Fruit fly (Drosophila melanogaster) whole organism, embryonic: Measurements from ENCODE around the gene Mgat3.

ENCODE experiments used
- ATbp ChIP-seq: fragments of 200-800 bp; sonication (Bioruptor generic); optimal IDR thresholded peaks from 2 replicates; lab custom pipeline; 2017; ENCODE audit warnings: missing biosample characterization, mild to moderate bottlenecking, missing genetic modification characterization, missing genetic modification reagents
- Antp ChIP-seq: fragments of 200-800 bp; sonication (Bioruptor generic); optimal IDR thresholded peaks from 3 replicates; lab custom pipeline; 2016; ENCODE audit warnings: missing biosample characterization, missing genetic modification characterization
- Atf6 ChIP-seq: fragments of 200-800 bp; sonication (Bioruptor generic); IDR thresholded peaks from 2 replicates; pipeline ENCODE4 v1.3.6; 2022; ENCODE audit warnings: missing biosample characterization, missing genetic modification characterization
- BtbVII ChIP-seq: fragments of 200-800 bp; sonication (Bioruptor generic); optimal IDR thresholded peaks from 3 replicates; lab custom pipeline; 2017; ENCODE audit warnings: missing biosample characterization, mild to moderate bottlenecking, missing genetic modification characterization
- CG1233 ChIP-seq: fragments of 200-800 bp; sonication (Bioruptor generic); optimal IDR thresholded peaks from 4 replicates; lab custom pipeline; 2018; ENCODE audit warnings: missing biosample characterization, mild to moderate bottlenecking, missing genetic modification characterization
- CG13287 ChIP-seq: fragments of 200-800 bp; sonication (Bioruptor generic); IDR thresholded peaks from 2 replicates; pipeline ENCODE4 v1.3.6; 2022; ENCODE audit warnings: missing biosample characterization, missing genetic modification characterization; ENCODE audit not compliant: partially characterized antibody
- CG13296 ChIP-seq: fragments of 200-800 bp; sonication (Bioruptor generic); optimal IDR thresholded peaks from 3 replicates; lab custom pipeline; 2018; ENCODE audit warnings: missing biosample characterization, mild to moderate bottlenecking, missing genetic modification characterization
- CG14441 ChIP-seq: fragments of 200-800 bp; sonication (Bioruptor generic); IDR thresholded peaks from 2 replicates; pipeline ENCODE4 v1.3.6; 2022; ENCODE audit warnings: missing biosample characterization, missing genetic modification characterization
- CG16813 ChIP-seq: fragments of 200-800 bp; sonication (Bioruptor generic); IDR thresholded peaks from 3 replicates; pipeline ENCODE4 v1.3.6; 2022; ENCODE audit warnings: missing biosample characterization, missing genetic modification characterization; ENCODE audit not compliant: partially characterized antibody
- CG17361 ChIP-seq: fragments of 200-800 bp; sonication (Bioruptor generic); IDR thresholded peaks from 3 replicates; pipeline ENCODE4 v1.3.6; 2022; ENCODE audit warnings: missing biosample characterization, missing genetic modification characterization
- CG17612 ChIP-seq: fragments of 200-800 bp; sonication (Bioruptor generic); IDR thresholded peaks from 2 replicates; pipeline ENCODE4 v1.3.6; 2022; ENCODE audit warnings: missing biosample characterization, missing genetic modification characterization
- CG18599 ChIP-seq: fragments of 200-800 bp; sonication (Bioruptor generic); optimal IDR thresholded peaks from 3 replicates; lab custom pipeline; 2017; ENCODE audit warnings: missing biosample characterization, missing genetic modification characterization, mild to moderate bottlenecking, moderate library complexity, missing genetic modification reagents
- CG33557 ChIP-seq: fragments of 200-800 bp; sonication (Bioruptor generic); optimal IDR thresholded peaks from 2 replicates; lab custom pipeline; 2019; ENCODE audit warnings: missing biosample characterization, mild to moderate bottlenecking, missing genetic modification characterization, moderate library complexity
- CG34422 ChIP-seq: fragments of 200-800 bp; sonication (Bioruptor generic); IDR thresholded peaks from 3 replicates; pipeline ENCODE4 v1.3.6; 2022; ENCODE audit warnings: missing biosample characterization, missing genetic modification characterization
- CG3838 ChIP-seq: fragments of 200-800 bp; sonication (Bioruptor generic); optimal IDR thresholded peaks from 3 replicates; lab custom pipeline; 2016; ENCODE audit warnings: missing biosample characterization, missing genetic modification characterization
- CG4328 ChIP-seq: fragments of 200-800 bp; sonication (Bioruptor generic); optimal IDR thresholded peaks from 3 replicates; lab custom pipeline; 2017; ENCODE audit warnings: missing biosample characterization, missing genetic modification reagents, missing genetic modification characterization
- CG4617 ChIP-seq: fragments of 200-800 bp; sonication (Bioruptor generic); optimal IDR thresholded peaks from 3 replicates; lab custom pipeline; 2016; ENCODE audit warnings: missing biosample characterization, missing genetic modification characterization, borderline replicate concordance
- CG5245 ChIP-seq: fragments of 200-800 bp; sonication (Bioruptor generic); optimal IDR thresholded peaks from 3 replicates; lab custom pipeline; 2016; ENCODE audit warnings: missing biosample characterization, missing genetic modification characterization
- CG6854 ChIP-seq: fragments of 200-800 bp; sonication (Bioruptor generic); optimal IDR thresholded peaks from 3 replicates; lab custom pipeline; 2017; ENCODE audit warnings: missing biosample characterization, mild to moderate bottlenecking, missing genetic modification characterization
- CG8290 ChIP-seq, 3 experiments: fragments of 200-800 bp; sonication (Bioruptor generic); optimal IDR thresholded peaks; 2 replicates each; lab custom pipeline; 2016 to 2019; ENCODE audit warnings: missing biosample characterization in 3 of 3, missing genetic modification characterization in 3 of 3, mild to moderate bottlenecking in 2 of 3, moderate library complexity in 1 of 3
- CG9215 ChIP-seq: fragments of 200-800 bp; sonication (Bioruptor generic); IDR thresholded peaks from 2 replicates; pipeline ENCODE4 v1.3.6; 2022; ENCODE audit warnings: missing biosample characterization, missing genetic modification characterization
- Dad ChIP-seq: fragments of 200-800 bp; sonication (Bioruptor generic); optimal IDR thresholded peaks from 3 replicates; lab custom pipeline; 2016; ENCODE audit warnings: missing biosample characterization, missing genetic modification characterization
- Doc3 ChIP-seq: fragments of 200-800 bp; sonication (Bioruptor generic); IDR thresholded peaks from 3 replicates; pipeline ENCODE4 v1.3.6; 2022; ENCODE audit warnings: missing biosample characterization, missing genetic modification characterization; ENCODE audit not compliant: partially characterized antibody
- Drgx ChIP-seq: fragments of 200-800 bp; sonication (Bioruptor generic); IDR thresholded peaks from 2 replicates; pipeline ENCODE4 v1.3.6; 2022; ENCODE audit warnings: missing biosample characterization, missing genetic modification characterization
- GATAe ChIP-seq: fragments of 200-800 bp; sonication (Bioruptor generic); conservative IDR thresholded peaks from 2 replicates; pipeline ENCODE4 v1.3.6; 2022; ENCODE audit warnings: missing biosample characterization, missing genetic modification characterization
- Hey ChIP-seq: fragments of 200-800 bp; sonication (Bioruptor generic); optimal IDR thresholded peaks from 3 replicates; lab custom pipeline; 2018; ENCODE audit warnings: missing biosample characterization, mild to moderate bottlenecking, missing genetic modification characterization
- HmgZ ChIP-seq: fragments of 200-800 bp; sonication (Bioruptor generic); optimal IDR thresholded peaks from 2 replicates; lab custom pipeline; 2018; ENCODE audit warnings: missing biosample characterization, mild to moderate bottlenecking, missing genetic modification characterization
- Hmr ChIP-seq: fragments of 200-800 bp; sonication (Bioruptor generic); optimal IDR thresholded peaks from 3 replicates; lab custom pipeline; 2017; ENCODE audit warnings: mild to moderate bottlenecking, missing biosample characterization, missing genetic modification reagents, missing genetic modification characterization
- PHDP ChIP-seq: fragments of 200-800 bp; sonication (Bioruptor generic); optimal IDR thresholded peaks from 3 replicates; lab custom pipeline; 2018; ENCODE audit warnings: missing biosample characterization, mild to moderate bottlenecking, missing genetic modification characterization, moderate library complexity
- abd-A ChIP-seq: fragments of 200-800 bp; sonication (Bioruptor generic); optimal IDR thresholded peaks from 3 replicates; lab custom pipeline; 2019; ENCODE audit warnings: missing biosample characterization, mild to moderate bottlenecking, missing genetic modification characterization, moderate library complexity
- ase ChIP-seq: fragments of 200-800 bp; sonication (Bioruptor generic); IDR thresholded peaks from 3 replicates; pipeline ENCODE4 v1.3.6; 2022; ENCODE audit warnings: missing biosample characterization, missing genetic modification characterization
- br ChIP-seq: fragments of >200 bp; optimal IDR thresholded peaks from 2 replicates; lab custom pipeline; 2017
- cad ChIP-seq: fragments of >200 bp; optimal IDR thresholded peaks from 2 replicates; lab custom pipeline; 2017; ENCODE audit warnings: missing biosample characterization, missing genetic modification characterization
- chinmo ChIP-seq: fragments of 200-800 bp; sonication (Bioruptor generic); IDR thresholded peaks from 4 replicates; pipeline ENCODE4 v1.3.6; 2022; ENCODE audit warnings: missing biosample characterization, missing genetic modification characterization; ENCODE audit not compliant: partially characterized antibody
- crc ChIP-seq: fragments of 200-800 bp; sonication (Bioruptor generic); optimal IDR thresholded peaks from 2 replicates; lab custom pipeline; 2016; ENCODE audit warnings: missing biosample characterization, missing genetic modification characterization
- crol ChIP-seq: fragments of 200-800 bp; sonication (Bioruptor generic); IDR thresholded peaks from 2 replicates; pipeline ENCODE4 v1.3.6; 2022; ENCODE audit warnings: missing biosample characterization, missing genetic modification characterization
- eve ChIP-seq, 2 experiments: fragments of >200 bp; optimal IDR thresholded peaks; 2 replicates each; lab custom pipeline; 2017; ENCODE audit warnings: missing biosample characterization in 2 of 2, missing genetic modification characterization in 2 of 2
- gce ChIP-seq: fragments of 200-800 bp; sonication (Bioruptor generic); IDR thresholded peaks from 3 replicates; pipeline ENCODE4 v1.3.6; 2022; ENCODE audit warnings: missing biosample characterization, missing genetic modification characterization
- hb ChIP-seq: fragments of 200-800 bp; sonication (Bioruptor generic); IDR thresholded peaks from 3 replicates; pipeline ENCODE4 v1.3.6; 2022; ENCODE audit warnings: missing biosample characterization, missing genetic modification characterization; ENCODE audit not compliant: partially characterized antibody
- kah ChIP-seq: fragments of 200-800 bp; sonication (Bioruptor generic); optimal IDR thresholded peaks from 2 replicates; lab custom pipeline; 2018; ENCODE audit warnings: missing biosample characterization, mild to moderate bottlenecking, missing genetic modification characterization
- lilli ChIP-seq: fragments of 200-800 bp; sonication (Bioruptor generic); optimal IDR thresholded peaks from 3 replicates; lab custom pipeline; 2016; ENCODE audit warnings: missing biosample characterization, missing genetic modification characterization
- pfk ChIP-seq: fragments of 200-800 bp; sonication (Bioruptor generic); optimal IDR thresholded peaks from 2 replicates; lab custom pipeline; 2018; ENCODE audit warnings: missing biosample characterization, mild to moderate bottlenecking, missing genetic modification characterization, moderate library complexity
- sd ChIP-seq: fragments of 200-800 bp; sonication (Bioruptor generic); optimal IDR thresholded peaks from 3 replicates; lab custom pipeline; 2018; ENCODE audit warnings: missing biosample characterization, mild to moderate bottlenecking, missing genetic modification characterization, moderate library complexity
- sens ChIP-seq: fragments of 200-800 bp; sonication (Bioruptor generic); peaks from one replicate; lab custom pipeline; 2016; ENCODE audit warnings: missing biosample characterization, missing genetic modification characterization
- seq ChIP-seq: fragments of 200-800 bp; sonication (Bioruptor generic); IDR thresholded peaks from 2 replicates; pipeline ENCODE4 v1.3.6; 2022; ENCODE audit warnings: missing biosample characterization, missing genetic modification characterization
- sisA ChIP-seq: fragments of 200-800 bp; sonication (Bioruptor generic); IDR thresholded peaks from 2 replicates; pipeline ENCODE4 v1.3.6; 2022; ENCODE audit warnings: missing biosample characterization, missing genetic modification characterization
- so ChIP-seq: fragments of 200-800 bp; sonication (Bioruptor generic); IDR thresholded peaks from 3 replicates; pipeline ENCODE4 v1.3.6; 2022; ENCODE audit warnings: missing biosample characterization, missing genetic modification characterization
- sob ChIP-seq: fragments of 200-800 bp; sonication (Bioruptor generic); IDR thresholded peaks from 2 replicates; pipeline ENCODE4 v1.3.6; 2022; ENCODE audit warnings: missing biosample characterization, missing genetic modification characterization
- tgo ChIP-seq: fragments of 200-800 bp; sonication (Bioruptor generic); IDR thresholded peaks from 3 replicates; pipeline ENCODE4 v1.3.6; 2022; ENCODE audit warnings: missing biosample characterization, missing genetic modification characterization
- ttk ChIP-seq: fragments of 200-800 bp; sonication (Bioruptor generic); IDR thresholded peaks from 2 replicates; pipeline ENCODE4 v2.1.2; 2022; ENCODE audit warnings: missing biosample characterization, missing genetic modification characterization

Gene Mgat3

DNA sequence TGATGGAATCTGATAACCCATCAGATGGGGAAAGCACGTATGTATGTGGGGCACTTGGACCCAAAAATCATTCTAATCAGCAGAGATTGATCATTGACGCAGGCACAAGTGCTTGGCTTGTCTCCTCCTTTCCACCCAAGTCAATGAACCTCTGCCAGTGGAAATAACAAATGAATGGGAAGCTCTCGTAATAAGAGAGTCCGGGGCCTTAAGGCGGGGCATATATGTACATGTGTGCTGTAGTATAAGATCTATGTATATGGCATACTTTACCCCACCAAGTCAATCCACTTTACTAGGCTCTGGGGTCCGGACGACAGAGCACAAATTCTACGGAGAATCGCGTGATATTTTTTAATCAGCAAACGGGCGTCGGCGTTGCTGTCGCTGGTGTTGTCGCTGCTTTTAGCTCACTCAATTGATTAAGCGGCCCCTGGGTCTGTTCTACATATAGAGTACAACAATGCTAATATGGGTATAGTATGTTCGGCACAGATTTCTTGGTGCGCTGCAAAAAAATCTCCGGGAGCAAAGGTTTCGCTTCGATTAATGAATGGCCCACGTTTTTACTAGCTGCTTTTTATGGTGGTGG lies 23.8 kb upstream of the Mgat3 start (continued):
- TF ChIP-seq pfk (GFP tag; lab: Kevin White, UChicago) (peak; percentile 55), CG1233 (GFP tag; lab: Kevin White, UChicago) (peak; percentile 32), Atf6 (0 out of 2 replicates have a peak, but pooled peaks have one; percentile 22), crc (GFP tag; lab: Kevin White, UChicago) (no peak), sob (GFP tag; lab: Robert Waterston, UW) (no peak), Hmr (GFP tag; lab: Kevin White, UChicago) (peak; percentile 23), ttk (GFP tag; lab: Robert Waterston, UW) (no peak), tgo (GFP tag; lab: Robert Waterston, UW) (no peak), Hey (tag; lab: Kevin White, UChicago) (peak; percentile 61), CG16813 (GFP tag; lab: Robert Waterston, UW) (no peak), CG8290 (GFP tag; optimal IDR thresholded peaks at IDR 0.05; lab: Kevin White, UChicago) (no peak), CG8290 (tag; optimal IDR thresholded peaks at IDR 0.05; lab: Kevin White, UChicago) (peak in 1 of 2 experiments; percentile 37), sens (peak; percentile 63), sisA (GFP tag; lab: Robert Waterston, UW) (no peak), Antp (GFP tag; lab: Kevin White, UChicago) (no peak), BtbVII (GFP tag; lab: Kevin White, UChicago) (peak; percentile 28), CG17361 (GFP tag; lab: Robert Waterston, UW) (no peak), CG18599 (GFP tag; lab: Kevin White, UChicago) (peak; percentile 9), br (no peak), CG3838 (GFP tag; lab: Kevin White, UChicago) (no peak), GATAe (GFP tag; lab: Robert Waterston, UW) (no peak), lilli (GFP tag; lab: Kevin White, UChicago) (peak; percentile 18), crol (peak; percentile 34; the same call in 1 of the 2 replicates), Drgx (GFP tag; lab: Robert Waterston, UW) (peak; percentile 63), CG13296 (peak; percentile 37), sd (tag; lab: Kevin White, UChicago) (peak; percentile 81), Doc3 (no peak), hb (GFP tag; lab: Robert Waterston, UW) (no peak), chinmo (GFP tag; lab: Robert Waterston, UW) (0 out of 4 replicates have a peak, but pooled peaks have one; percentile 71), CG5245 (GFP tag; lab: Kevin White, UChicago) (no peak), CG4328 (peak; percentile 21)

DNA sequence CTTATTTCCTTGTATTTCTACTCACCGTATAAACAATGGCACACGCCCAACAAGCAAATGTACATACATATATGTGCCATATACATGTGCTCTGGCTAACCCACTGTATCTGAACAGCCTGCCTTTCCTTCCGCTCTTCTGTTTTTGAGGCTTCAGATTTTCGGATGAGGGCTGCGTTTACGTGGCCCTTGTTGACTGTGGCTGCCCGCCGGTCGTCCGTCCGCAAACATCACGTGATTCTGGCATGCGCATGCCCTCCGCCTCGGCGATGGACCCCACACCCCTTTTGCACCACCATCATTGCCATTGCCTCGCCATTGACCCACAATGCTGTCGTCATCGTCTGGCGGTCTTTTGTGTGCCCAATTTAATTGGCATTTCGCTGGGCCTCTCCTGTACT lies 22.9 kb upstream of the Mgat3 start:
- TF ChIP-seq abd-A (tag; lab: Kevin White, UChicago) (peak; percentile 64), seq (GFP tag; lab: Robert Waterston, UW) (no peak), CG9215 (GFP tag; lab: Robert Waterston, UW) (no peak), kah (GFP tag; lab: Kevin White, UChicago) (peak; percentile 26), CG33557 (GFP tag; lab: Kevin White, UChicago) (peak; percentile 5), Hmr (GFP tag; lab: Kevin White, UChicago) (peak; percentile 55), ase (GFP tag; lab: Robert Waterston, UW) (no peak), ATbp (GFP tag; lab: Kevin White, UChicago) (no peak), CG4617 (GFP tag; lab: Kevin White, UChicago) (no peak), cad (GFP tag; lab: Kevin White, UChicago) (no peak), CG14441 (GFP tag; lab: Robert Waterston, UW) (0 out of 2 replicates have a peak, but pooled peaks have one; percentile 3), CG17612 (GFP tag; lab: Robert Waterston, UW) (no peak), so (GFP tag; lab: Robert Waterston, UW) (peak; percentile 51; the same call in 1 of the 3 replicates), CG6854 (GFP tag; lab: Kevin White, UChicago) (peak; percentile 63), eve (GFP tag; optimal IDR thresholded peaks at IDR 0.05; lab: Kevin White, UChicago) (no peak), CG34422 (GFP tag; lab: Robert Waterston, UW) (peak; percentile 70; the same call in 1 of the 3 replicates), CG13296 (peak; percentile 37), HmgZ (tag; lab: Kevin White, UChicago) (peak; percentile 7), PHDP (peak; percentile 29), Dad (GFP tag; lab: Kevin White, UChicago) (peak; percentile 3), crol (peak; percentile 81), CG13287 (GFP tag; lab: Robert Waterston, UW) (peak; percentile 14; the same call in 1 of the 2 replicates), gce (peak; percentile 70; the same call in 2 of the 3 replicates)
